Fruit fly (Drosophila melanogaster) whole organism, embryonic: ENCODE measurements around the gene CG3505.

ENCODE experiments used
- BEAF-32 ChIP-seq: fragments of 200-800 bp; sonication (Bioruptor generic); optimal IDR thresholded peaks from 3 replicates; lab custom pipeline; 2017; ENCODE audit warnings: missing biosample characterization, missing genetic modification characterization, mild to moderate bottlenecking, moderate library complexity, missing genetic modification reagents
- CG14860 ChIP-seq: fragments of 200-800 bp; sonication (Bioruptor generic); IDR thresholded peaks from 3 replicates; pipeline ENCODE4 v1.3.6; 2022; ENCODE audit warnings: missing biosample characterization, missing genetic modification characterization; ENCODE audit not compliant: partially characterized antibody
- CG17361 ChIP-seq: fragments of 200-800 bp; sonication (Bioruptor generic); IDR thresholded peaks from 3 replicates; pipeline ENCODE4 v1.3.6; 2022; ENCODE audit warnings: missing biosample characterization, missing genetic modification characterization
- CG17385 ChIP-seq: fragments of 200-800 bp; sonication (Bioruptor generic); optimal IDR thresholded peaks from 3 replicates; lab custom pipeline; 2018; ENCODE audit warnings: missing biosample characterization, mild to moderate bottlenecking, missing genetic modification characterization
- CG17568 ChIP-seq: fragments of 200-800 bp; sonication (Bioruptor generic); optimal IDR thresholded peaks from 2 replicates; lab custom pipeline; 2018; ENCODE audit warnings: missing biosample characterization, mild to moderate bottlenecking, missing genetic modification characterization, moderate library complexity
- CG2199 ChIP-seq: fragments of 200-800 bp; sonication (Bioruptor generic); IDR thresholded peaks from 3 replicates; pipeline ENCODE4 v1.3.6; 2022; ENCODE audit warnings: missing biosample characterization, missing genetic modification characterization
- CG33213 ChIP-seq: fragments of 200-800 bp; sonication (Bioruptor generic); optimal IDR thresholded peaks from 3 replicates; lab custom pipeline; 2016; ENCODE audit warnings: missing biosample characterization, missing genetic modification characterization
- CG4360 ChIP-seq: fragments of 200-800 bp; sonication (Bioruptor generic); IDR thresholded peaks from 2 replicates; pipeline ENCODE4 v1.3.6; 2022; ENCODE audit warnings: missing biosample characterization, missing genetic modification characterization
- CG5245 ChIP-seq: fragments of 200-800 bp; sonication (Bioruptor generic); optimal IDR thresholded peaks from 3 replicates; lab custom pipeline; 2016; ENCODE audit warnings: missing biosample characterization, missing genetic modification characterization
- CG8388 ChIP-seq: fragments of 200-800 bp; sonication (Bioruptor generic); optimal IDR thresholded peaks from 2 replicates; lab custom pipeline; 2019; ENCODE audit warnings: missing biosample characterization, mild to moderate bottlenecking, missing genetic modification characterization, moderate library complexity
- CG9932 ChIP-seq: fragments of 200-800 bp; sonication (Bioruptor generic); IDR thresholded peaks from 2 replicates; pipeline ENCODE4 v1.3.6; 2022; ENCODE audit warnings: missing biosample characterization, missing genetic modification characterization
- CHES-1-like ChIP-seq: fragments of 200-800 bp; sonication (Bioruptor generic); optimal IDR thresholded peaks from 2 replicates; lab custom pipeline; 2016; ENCODE audit warnings: missing biosample characterization, missing genetic modification characterization
- Deaf1 ChIP-seq: fragments of 200-800 bp; optimal IDR thresholded peaks from 3 replicates; lab custom pipeline; 2019; ENCODE audit warnings: missing biosample characterization, mild to moderate bottlenecking, missing genetic modification characterization, moderate library complexity
- Doc3 ChIP-seq: fragments of 200-800 bp; sonication (Bioruptor generic); IDR thresholded peaks from 3 replicates; pipeline ENCODE4 v1.3.6; 2022; ENCODE audit warnings: missing biosample characterization, missing genetic modification characterization; ENCODE audit not compliant: partially characterized antibody
- Dref ChIP-seq: fragments of 200-800 bp; sonication (Bioruptor generic); IDR thresholded peaks from 2 replicates; pipeline ENCODE4 v1.3.6; 2022; ENCODE audit warnings: missing biosample characterization, missing genetic modification characterization
- Drgx ChIP-seq: fragments of 200-800 bp; sonication (Bioruptor generic); IDR thresholded peaks from 2 replicates; pipeline ENCODE4 v1.3.6; 2022; ENCODE audit warnings: missing biosample characterization, missing genetic modification characterization
- HLH54F ChIP-seq: fragments of 200-800 bp; sonication (Bioruptor generic); optimal IDR thresholded peaks from 3 replicates; lab custom pipeline; 2016; ENCODE audit warnings: missing biosample characterization, missing genetic modification characterization
- MESR4 ChIP-seq: fragments of 200-800 bp; sonication (Bioruptor generic); optimal IDR thresholded peaks from 2 replicates; lab custom pipeline; 2018; ENCODE audit warnings: missing biosample characterization, mild to moderate bottlenecking, missing genetic modification characterization, moderate library complexity
- NC2β ChIP-seq: fragments of 200-800 bp; sonication (Bioruptor generic); optimal IDR thresholded peaks from 2 replicates; lab custom pipeline; 2016; ENCODE audit warnings: missing biosample characterization, missing genetic modification characterization
- Opbp ChIP-seq: fragments of 200-800 bp; sonication (Bioruptor generic); IDR thresholded peaks from 3 replicates; pipeline ENCODE4 v1.3.6; 2022; ENCODE audit warnings: missing biosample characterization, missing genetic modification characterization; ENCODE audit not compliant: partially characterized antibody
- Stat92E ChIP-seq, 3 experiments: fragments of >200 bp in 2 of 3; fragments of 200-800 bp in 1 of 3; sonication (Bioruptor generic) in 1 of 3; optimal IDR thresholded peaks; 2 replicates each; lab custom pipeline; 2017 to 2019; ENCODE audit warnings: missing biosample characterization in 3 of 3, missing genetic modification characterization in 3 of 3, mild to moderate bottlenecking in 1 of 3, moderate library complexity in 1 of 3
- TFAM ChIP-seq: fragments of 200-800 bp; sonication (Bioruptor generic); optimal IDR thresholded peaks from 2 replicates; lab custom pipeline; 2017; ENCODE audit warnings: missing biosample characterization, missing genetic modification characterization, inconsistent platforms
- ash1 ChIP-seq: fragments of 200-800 bp; sonication (Bioruptor generic); optimal IDR thresholded peaks from 2 replicates; lab custom pipeline; 2018; ENCODE audit warnings: missing biosample characterization, mild to moderate bottlenecking, missing genetic modification characterization
- cg ChIP-seq: fragments of 200-800 bp; sonication (Bioruptor generic); optimal IDR thresholded peaks from 3 replicates; lab custom pipeline; 2019; ENCODE audit warnings: missing biosample characterization, mild to moderate bottlenecking, missing genetic modification characterization, moderate library complexity
- chinmo ChIP-seq: fragments of 200-800 bp; sonication (Bioruptor generic); IDR thresholded peaks from 4 replicates; pipeline ENCODE4 v1.3.6; 2022; ENCODE audit warnings: missing biosample characterization, missing genetic modification characterization; ENCODE audit not compliant: partially characterized antibody
- crol ChIP-seq: fragments of 200-800 bp; sonication (Bioruptor generic); IDR thresholded peaks from 2 replicates; pipeline ENCODE4 v1.3.6; 2022; ENCODE audit warnings: missing biosample characterization, missing genetic modification characterization
- gcm ChIP-seq: fragments of 200-800 bp; sonication (Bioruptor generic); optimal IDR thresholded peaks from 2 replicates; lab custom pipeline; 2019; ENCODE audit warnings: missing biosample characterization, mild to moderate bottlenecking, missing genetic modification characterization, moderate library complexity
- jumu ChIP-seq: fragments of 200-800 bp; sonication (Bioruptor generic); optimal IDR thresholded peaks from 3 replicates; lab custom pipeline; 2016; ENCODE audit warnings: missing biosample characterization, missing genetic modification characterization
- mld ChIP-seq: fragments of 200-800 bp; sonication (Bioruptor generic); IDR thresholded peaks from 3 replicates; pipeline ENCODE4 v1.3.6; 2022; ENCODE audit warnings: missing biosample characterization, missing genetic modification characterization; ENCODE audit not compliant: partially characterized antibody
- nmo ChIP-seq: fragments of 200-800 bp; sonication (Bioruptor generic); optimal IDR thresholded peaks from 2 replicates; lab custom pipeline; 2018; ENCODE audit warnings: missing biosample characterization, mild to moderate bottlenecking, missing genetic modification characterization, moderate library complexity
- nom ChIP-seq: fragments of 200-800 bp; sonication (Bioruptor generic); optimal IDR thresholded peaks from 2 replicates; lab custom pipeline; 2017; ENCODE audit warnings: missing biosample characterization, missing genetic modification characterization, mild to moderate bottlenecking, moderate library complexity, missing genetic modification reagents
- pho ChIP-seq: fragments of 200-800 bp; sonication (Bioruptor generic); optimal IDR thresholded peaks from 2 replicates; lab custom pipeline; 2016; ENCODE audit warnings: missing biosample characterization, missing genetic modification characterization
- psq ChIP-seq: fragments of 200-800 bp; sonication (Bioruptor generic); optimal IDR thresholded peaks from 2 replicates; lab custom pipeline; 2017; ENCODE audit warnings: missing biosample characterization, missing genetic modification characterization
- sd ChIP-seq: fragments of 200-800 bp; sonication (Bioruptor generic); optimal IDR thresholded peaks from 3 replicates; lab custom pipeline; 2018; ENCODE audit warnings: missing biosample characterization, mild to moderate bottlenecking, missing genetic modification characterization, moderate library complexity
- tll ChIP-seq, 2 experiments: fragments of 200-800 bp in 1 of 2; fragments of >200 bp in 1 of 2; sonication (Bioruptor generic) in 1 of 2; optimal IDR thresholded peaks; 2 replicates each; lab custom pipeline; 2017 to 2019; ENCODE audit warnings: missing biosample characterization in 2 of 2, missing genetic modification characterization in 2 of 2, mild to moderate bottlenecking in 1 of 2, moderate library complexity in 1 of 2
- toy ChIP-seq: fragments of 200-800 bp; sonication (Bioruptor generic); IDR thresholded peaks from 2 replicates; pipeline ENCODE4 v1.3.6; 2022; ENCODE audit warnings: missing biosample characterization, missing genetic modification characterization
- trem ChIP-seq: fragments of 200-800 bp; optimal IDR thresholded peaks from 3 replicates; lab custom pipeline; 2019; ENCODE audit warnings: missing biosample characterization, mild to moderate bottlenecking, missing genetic modification characterization, moderate library complexity

CG3505 gene

dm6 chr3R:14649307-14650239 is 7.7 kb upstream of the CG3505 start (continued):
- TF ChIP-seq jumu (GFP tag; lab: Kevin White, UChicago) (no peak), Drgx (GFP tag; lab: Robert Waterston, UW) (peak; percentile 79), ash1 (no peak), pho (GFP tag; lab: Kevin White, UChicago) (no peak)

dm6 chr3R:14650367-14650766 is 6.9 kb upstream of the CG3505 start:
- TF ChIP-seq cg (GFP tag; lab: Kevin White, UChicago), result peak; percentile 33
- peak; percentile 27; the same call in 1 of the 2 replicates for TF ChIP-seq crol (GFP tag; lab: Robert Waterston, UW)
- no peak for TF ChIP-seq CHES-1-like (GFP tag; lab: Kevin White, UChicago)
- no peak for TF ChIP-seq CG14860 (GFP tag; lab: Robert Waterston, UW)
- no peak for TF ChIP-seq CG9932 (GFP tag; lab: Robert Waterston, UW)
- no peak for TF ChIP-seq CG5245 (GFP tag; lab: Kevin White, UChicago)
- no peak for TF ChIP-seq gcm
- no peak for TF ChIP-seq HLH54F (GFP tag; lab: Kevin White, UChicago)
- TF ChIP-seq Stat92E (GFP tag; optimal IDR thresholded peaks at IDR 0.05; lab: Kevin White, UChicago), result peak in 1 of 3 experiments; percentile 61
- no peak for TF ChIP-seq Opbp
- TF ChIP-seq Doc3 (GFP tag; lab: Robert Waterston, UW), result no peak
- TF ChIP-seq CG2199 (GFP tag; lab: Robert Waterston, UW), result peak; percentile 30; the same call in 1 of the 3 replicates
- peak; percentile 69 for TF ChIP-seq sd (tag; lab: Kevin White, UChicago)
- no peak for TF ChIP-seq Deaf1 (tag; lab: Kevin White, UChicago)
- TF ChIP-seq CG4360 (GFP tag; lab: Robert Waterston, UW), result no peak
- no peak for TF ChIP-seq nmo (GFP tag; lab: Kevin White, UChicago)

dm6 chr3R:14651076-14651662 is 6.1 kb upstream of the CG3505 start:
- no peak for TF ChIP-seq CG17361 (GFP tag; lab: Robert Waterston, UW)
- no peak for TF ChIP-seq CHES-1-like (GFP tag; lab: Kevin White, UChicago)
- TF ChIP-seq mld, result 0 out of 3 replicates have a peak, but pooled peaks have one; percentile 8
- no peak for TF ChIP-seq TFAM
- no peak for TF ChIP-seq Dref (GFP tag; lab: Robert Waterston, UW)
- no peak for TF ChIP-seq toy (GFP tag; lab: Robert Waterston, UW)
- no peak for TF ChIP-seq BEAF-32 (GFP tag; lab: Kevin White, UChicago)
- no peak for TF ChIP-seq sd (tag; lab: Kevin White, UChicago)
- no peak for TF ChIP-seq CG17568 (GFP tag; lab: Kevin White, UChicago)
- TF ChIP-seq trem (tag; lab: Kevin White, UChicago), result no peak
- peak; percentile 75 for TF ChIP-seq nom (GFP tag; lab: Kevin White, UChicago)
- no peak for TF ChIP-seq NC2β
- no peak for TF ChIP-seq CG33213
- peak; percentile 54 for TF ChIP-seq CG17385 (GFP tag; lab: Kevin White, UChicago)
- TF ChIP-seq CG8388 (GFP tag; lab: Kevin White, UChicago), result no peak
- TF ChIP-seq MESR4 (GFP tag; lab: Kevin White, UChicago), result no peak
- 0 out of 4 replicates have a peak, but pooled peaks have one; percentile 45 for TF ChIP-seq chinmo
- TF ChIP-seq tll (GFP tag; optimal IDR thresholded peaks at IDR 0.05; lab: Kevin White, UChicago), result peak in 1 of 2 experiments; percentile 9
- peak; percentile 12 for TF ChIP-seq psq
